Worm (Caenorhabditis elegans): ENCODE measurements around the gene F49C12.12.
A peak's percentile ranks its signal among the peaks of the same experiment; 100 is the strongest.

Gene F49C12.12

ce11 chrIV:9321039-9321851 is at the start of gene F49C12.12, which contains the start of gene vha-17:
Gene F49C12.12 (minus strand): TSS chrIV:9321089.
Gene vha-17 (plus strand): TSS chrIV:9321801.
- TF ChIP-seq lsy-2 (tag; optimal IDR thresholded peaks at IDR 0.05), result no peak
- no peak for TF ChIP-seq bed-3 (GFP tag; optimal IDR thresholded peaks at IDR 0.05)
- TF ChIP-seq nhr-237 (tag; optimal IDR thresholded peaks at IDR 0.05), result peak; percentile 10
- TF ChIP-seq ceh-39 (tag; optimal IDR thresholded peaks at IDR 0.05), result peak; percentile 33
- no peak for TF ChIP-seq zip-8 (tag; optimal IDR thresholded peaks at IDR 0.05)
- no peak for TF ChIP-seq unc-39 (tag; optimal IDR thresholded peaks at IDR 0.05)
- no peak for TF ChIP-seq sptf-1 (tag; optimal IDR thresholded peaks at IDR 0.05)
- no peak for TF ChIP-seq nhr-2 (tag; optimal IDR thresholded peaks at IDR 0.05)
- peak; percentile 1 for TF ChIP-seq unc-120 (tag; optimal IDR thresholded peaks at IDR 0.05; ENCODE audit: poor library complexity, severe bottlenecking)

ce11 chrIV:9367852-9368627 is 47.2 kb upstream of the F49C12.12 start:
- TF ChIP-seq ces-1 (GFP tag; optimal IDR thresholded peaks at IDR 0.05) (peak; percentile 2), pha-4 (tag; optimal IDR thresholded peaks at IDR 0.05) (peak; percentile 55), hlh-1 (tag; optimal IDR thresholded peaks at IDR 0.05) (peak; percentile 29), lin-13 (tag; optimal IDR thresholded peaks at IDR 0.05) (no peak)

- TF ChIP-seq unc-62 (GFP tag; optimal IDR thresholded peaks at IDR 0.05) (no peak), ceh-39 (tag; optimal IDR thresholded peaks at IDR 0.05) (no peak), lsy-2 (tag; optimal IDR thresholded peaks at IDR 0.05) (peak; percentile 71)
Observed at ce11 chrIV:9366411-9366810, 45.5 kb upstream of the F49C12.12 start, which contains the start of gene pezo-1. Gene pezo-1 (minus strand): TSS chrIV:9366511.

- TF ChIP-seq bed-3 (GFP tag; optimal IDR thresholded peaks at IDR 0.05) (no peak), lsy-2 (tag; optimal IDR thresholded peaks at IDR 0.05) (no peak), M03D4.4 (tag; optimal IDR thresholded peaks at IDR 0.05) (no peak), nhr-12 (tag; optimal IDR thresholded peaks at IDR 0.05) (no peak), drap-1 (GFP tag; optimal IDR thresholded peaks at IDR 0.05) (no peak), ces-1 (GFP tag; optimal IDR thresholded peaks at IDR 0.05) (no peak), flh-1 (GFP tag; optimal IDR thresholded peaks at IDR 0.05) (no peak), nhr-237 (tag; optimal IDR thresholded peaks at IDR 0.05) (no peak), mep-1 (tag; optimal IDR thresholded peaks at IDR 0.05) (no peak)
Observed at ce11 chrIV:9353728-9354127, 32.8 kb upstream of the F49C12.12 start.

ce11 chrIV:9343102-9343599 is 22.3 kb upstream of the F49C12.12 start, which contains the start of gene pigc-1:
Gene pigc-1 (minus strand): TSS chrIV:9343152.
- TF ChIP-seq drap-1 (GFP tag; optimal IDR thresholded peaks at IDR 0.05) (no peak), nhr-2 (tag; optimal IDR thresholded peaks at IDR 0.05) (no peak), mab-5 (tag; optimal IDR thresholded peaks at IDR 0.05) (no peak), ceh-43 (GFP tag; optimal IDR thresholded peaks at IDR 0.05) (no peak), pha-4 (tag; optimal IDR thresholded peaks at IDR 0.05) (no peak), bed-3 (GFP tag; optimal IDR thresholded peaks at IDR 0.05) (no peak), sem-2 (GFP tag; optimal IDR thresholded peaks at IDR 0.05) (no peak), ceh-83 (GFP tag; optimal IDR thresholded peaks at IDR 0.05) (no peak)

- TF ChIP-seq zip-8 (tag; optimal IDR thresholded peaks at IDR 0.05) (no peak), mep-1 (tag; optimal IDR thresholded peaks at IDR 0.05) (peak; percentile 7), ces-1 (GFP tag; optimal IDR thresholded peaks at IDR 0.05) (peak; percentile 5)
Observed at ce11 chrIV:9341591-9341990, 20.7 kb upstream of the F49C12.12 start, which contains the start of gene vps-26. Gene vps-26 (minus strand): TSS chrIV:9341790.

ce11 chrIV:9339205-9339604 is 18.3 kb upstream of the F49C12.12 start, which contains the start of gene T20D3.6:
Gene T20D3.6 (minus strand): TSS chrIV:9339305.
- TF ChIP-seq pha-4 (tag; optimal IDR thresholded peaks at IDR 0.05) (no peak), lin-13 (tag; optimal IDR thresholded peaks at IDR 0.05) (no peak), ceh-43 (GFP tag; optimal IDR thresholded peaks at IDR 0.05) (no peak), blmp-1 (tag; optimal IDR thresholded peaks at IDR 0.05) (no peak)
